Worm (Caenorhabditis elegans) whole organism, L3 larva: ENCODE data around the gene F09C6.14.

Experiments
- R02D3.7 ChIP-seq: fragments of 150-350 bp; optimal IDR thresholded peaks from 2 replicates; lab custom pipeline; 2014; ENCODE audit warnings: missing biosample characterization, missing genetic modification characterization
- ZK546.5 ChIP-seq: sonication (generic microtip); optimal IDR thresholded peaks from 2 replicates; lab custom pipeline; 2017; ENCODE audit warnings: missing biosample characterization, missing genetic modification characterization
- aly-2 ChIP-seq: fragments of 150-350 bp; optimal IDR thresholded peaks from 2 replicates; lab custom pipeline; 2014; ENCODE audit warnings: missing biosample characterization, missing genetic modification characterization
- ama-1 ChIP-seq: fragments of 150-350 bp; optimal IDR thresholded peaks from 2 replicates; lab custom pipeline; 2018
- ceh-16 ChIP-seq: sonication (generic microtip); optimal IDR thresholded peaks from 2 replicates; lab custom pipeline; 2017; ENCODE audit warnings: missing biosample characterization, missing genetic modification characterization
- ceh-28 ChIP-seq: fragments of 150-350 bp; optimal IDR thresholded peaks from 2 replicates; lab custom pipeline; 2014; ENCODE audit warnings: missing biosample characterization, missing genetic modification reagents, missing genetic modification characterization
- ceh-82 ChIP-seq: fragments of 150-350 bp; optimal IDR thresholded peaks from 2 replicates; lab custom pipeline; 2014; ENCODE audit warnings: missing biosample characterization, missing genetic modification characterization
- ceh-9 ChIP-seq: sonication (generic microtip); optimal IDR thresholded peaks from 2 replicates; lab custom pipeline; 2018; ENCODE audit warnings: missing biosample characterization, missing genetic modification characterization
- egl-27 ChIP-seq: sonication (generic microtip); optimal IDR thresholded peaks from 4 replicates; lab custom pipeline; 2017; ENCODE audit warnings: missing biosample characterization, missing genetic modification reagents, missing genetic modification characterization
- egl-5 ChIP-seq: fragments of 150-350 bp; optimal IDR thresholded peaks from 2 replicates; lab custom pipeline; 2017; ENCODE audit warnings: missing biosample characterization, missing genetic modification reagents, missing genetic modification characterization, inconsistent platforms
- elt-3 ChIP-seq, 3 experiments: fragments of 150-350 bp in 1 of 3; sonication (generic microtip) in 2 of 3; optimal IDR thresholded peaks; 2 replicates in 2 of 3; 4 replicates in 1 of 3; lab custom pipeline; 2014 to 2017; ENCODE audit warnings: missing biosample characterization in 3 of 3, missing genetic modification characterization in 3 of 3
- eor-1 ChIP-seq, 2 experiments: fragments of 150-350 bp; optimal IDR thresholded peaks; 2 replicates each; lab custom pipeline; 2014 to 2018; ENCODE audit warnings: missing biosample characterization in 2 of 2, missing genetic modification characterization in 2 of 2
- fkh-10 ChIP-seq: sonication (generic microtip); optimal IDR thresholded peaks from 2 replicates; lab custom pipeline; 2017; ENCODE audit warnings: missing biosample characterization, missing genetic modification reagents, missing genetic modification characterization
- fkh-2 ChIP-seq: fragments of 150-350 bp; optimal IDR thresholded peaks from 2 replicates; lab custom pipeline; 2014; ENCODE audit warnings: missing biosample characterization, missing genetic modification reagents, missing genetic modification characterization
- hmg-11 ChIP-seq: sonication (generic microtip); optimal IDR thresholded peaks from 2 replicates; lab custom pipeline; 2016; ENCODE audit warnings: missing genetic modification characterization, missing compliant biosample characterization
- jun-1 ChIP-seq: fragments of 150-350 bp; optimal IDR thresholded peaks from 2 replicates; lab custom pipeline; 2014; ENCODE audit warnings: missing biosample characterization, missing genetic modification reagents, missing genetic modification characterization
- lin-15B ChIP-seq: fragments of 150-350 bp; optimal IDR thresholded peaks from 2 replicates; lab custom pipeline; 2014; ENCODE audit warnings: missing biosample characterization, missing genetic modification characterization
- lsy-12 ChIP-seq: sonication (generic microtip); optimal IDR thresholded peaks from 2 replicates; lab custom pipeline; 2016; ENCODE audit warnings: mild to moderate bottlenecking, missing genetic modification characterization, missing compliant biosample characterization
- mdl-1 ChIP-seq: fragments of 150-350 bp; optimal IDR thresholded peaks from 2 replicates; lab custom pipeline; 2014; ENCODE audit warnings: missing biosample characterization, missing genetic modification characterization
- mml-1 ChIP-seq: fragments of 150-350 bp; sonication (generic microtip); optimal IDR thresholded peaks from 3 replicates; lab custom pipeline; 2014; ENCODE audit warnings: missing biosample characterization, missing genetic modification characterization
- nhr-11 ChIP-seq: fragments of 150-350 bp; optimal IDR thresholded peaks from 2 replicates; lab custom pipeline; 2014; ENCODE audit warnings: missing biosample characterization, missing genetic modification characterization
- nhr-237 ChIP-seq: fragments of 150-350 bp; optimal IDR thresholded peaks from 2 replicates; lab custom pipeline; 2014; ENCODE audit warnings: missing biosample characterization, missing genetic modification characterization
- nhr-43 ChIP-seq: sonication (generic microtip); optimal IDR thresholded peaks from 2 replicates; lab custom pipeline; 2016; ENCODE audit warnings: mild to moderate bottlenecking, missing genetic modification characterization, missing compliant biosample characterization; ENCODE audit not compliant: poor library complexity, severe bottlenecking
- nhr-67 ChIP-seq: fragments of 150-350 bp; optimal IDR thresholded peaks from 2 replicates; lab custom pipeline; 2014; ENCODE audit warnings: missing biosample characterization, missing genetic modification characterization
- nhr-76 ChIP-seq: fragments of 150-350 bp; sonication (generic microtip); optimal IDR thresholded peaks from 5 replicates; lab custom pipeline; 2014; ENCODE audit warnings: missing biosample characterization, missing genetic modification characterization
- pha-4 ChIP-seq: fragments of 150-350 bp; optimal IDR thresholded peaks from 2 replicates; lab custom pipeline; 2014; ENCODE audit warnings: missing biosample characterization, missing genetic modification reagents, missing genetic modification characterization
- sea-2 ChIP-seq: fragments of 150-350 bp; sonication (generic microtip); optimal IDR thresholded peaks from 4 replicates; lab custom pipeline; 2014; ENCODE audit warnings: missing biosample characterization, missing genetic modification reagents, missing genetic modification characterization
- skn-1 ChIP-seq: fragments of 150-350 bp; optimal IDR thresholded peaks from 2 replicates; lab custom pipeline; 2014; ENCODE audit warnings: missing biosample characterization, missing genetic modification characterization
- snpc-4 ChIP-seq: fragments of 150-350 bp; optimal IDR thresholded peaks from 2 replicates; lab custom pipeline; 2014; ENCODE audit warnings: missing biosample characterization, missing genetic modification characterization
- tbx-2 ChIP-seq: sonication (generic microtip); optimal IDR thresholded peaks from 2 replicates; lab custom pipeline; 2016; ENCODE audit warnings: mild to moderate bottlenecking, missing genetic modification characterization, missing compliant biosample characterization
- unc-39 ChIP-seq: sonication (generic microtip); optimal IDR thresholded peaks from 4 replicates; lab custom pipeline; 2017; ENCODE audit warnings: missing biosample characterization, missing genetic modification characterization
- unc-62 ChIP-seq: fragments of 150-350 bp; sonication (generic microtip); optimal IDR thresholded peaks from 4 replicates; lab custom pipeline; 2014; ENCODE audit warnings: missing biosample characterization, missing genetic modification reagents, missing genetic modification characterization
- ztf-11 ChIP-seq: fragments of 150-350 bp; optimal IDR thresholded peaks from 2 replicates; lab custom pipeline; 2014; ENCODE audit warnings: missing biosample characterization, missing genetic modification characterization
- ztf-4 ChIP-seq: fragments of 150-350 bp; optimal IDR thresholded peaks from 2 replicates; lab custom pipeline; 2014; ENCODE audit warnings: missing biosample characterization, missing genetic modification characterization

Gene F09C6.14

DNA sequence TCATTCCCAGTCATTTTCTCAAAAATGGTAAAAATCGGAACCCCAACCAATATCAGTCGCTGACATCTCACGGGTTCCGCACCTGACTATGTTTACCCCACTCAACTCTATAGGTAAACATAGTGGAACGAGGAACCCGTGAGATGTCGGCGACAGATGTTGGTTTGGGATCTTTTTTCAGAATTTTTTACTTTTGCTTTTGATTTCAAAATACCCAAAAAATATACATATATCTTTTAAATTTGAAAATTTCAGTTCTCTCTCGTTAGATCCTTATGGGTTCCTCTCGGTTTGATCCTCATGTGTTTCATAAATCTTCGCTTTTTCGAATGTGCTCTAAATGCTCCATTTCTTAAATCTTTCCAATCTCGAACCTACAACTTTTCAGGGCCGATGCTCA, 7.1 kb upstream of the F09C6.14 start, which contains the start of gene srw-23:
Gene srw-23 (plus strand): TSS at position 301 of the 400 bp plus-strand sequence.
- TF ChIP-seq ztf-11 (tag; lab: Kevin White, UChicago), result no peak
- no peak for TF ChIP-seq ceh-82 (tag; lab: Kevin White, UChicago)
- TF ChIP-seq tbx-2, result no peak
- TF ChIP-seq nhr-76 (tag; lab: Kevin White, UChicago), result no peak
- TF ChIP-seq unc-62 (GFP tag; lab: Kevin White, UChicago), result no peak
- no peak for TF ChIP-seq nhr-43 (tag; lab: Kevin White, UChicago)
- TF ChIP-seq, all 47 proteins: peak for 0

DNA sequence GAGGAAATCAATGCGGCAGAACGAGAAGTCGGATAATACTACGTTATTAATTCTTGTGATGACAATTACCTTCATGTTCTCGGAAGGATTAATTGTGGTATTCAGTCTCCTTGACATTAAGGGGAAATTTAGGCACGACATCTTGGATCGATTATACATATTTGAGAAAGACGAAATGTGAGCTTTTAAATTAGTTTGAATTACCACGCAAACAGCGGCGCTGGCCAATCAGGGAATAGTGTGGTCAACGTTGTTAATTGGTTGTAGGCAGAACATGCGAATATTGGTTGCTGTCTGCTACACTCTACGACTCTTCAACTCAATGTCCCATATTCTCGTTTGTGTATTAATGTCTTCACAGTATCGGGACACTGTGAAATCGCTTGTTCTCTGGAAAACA, 5.8 kb upstream of the F09C6.14 start, which contains the start of gene F49A5.10:
Gene F49A5.10 (plus strand): TSS at position 301 of the 400 bp plus-strand sequence.
- TF ChIP-seq egl-5 (tag; lab: Kevin White, UChicago) (no peak), ceh-9 (no peak), skn-1 (tag; lab: Kevin White, UChicago) (no peak), R02D3.7 (tag; lab: Kevin White, UChicago) (no peak), tbx-2 (no peak), elt-3 (tag; optimal IDR thresholded peaks at IDR 0.05; lab: Kevin White, UChicago) (no peak), ztf-4 (tag; lab: Kevin White, UChicago) (no peak)
- TF ChIP-seq, all 47 proteins: peak for 0

DNA sequence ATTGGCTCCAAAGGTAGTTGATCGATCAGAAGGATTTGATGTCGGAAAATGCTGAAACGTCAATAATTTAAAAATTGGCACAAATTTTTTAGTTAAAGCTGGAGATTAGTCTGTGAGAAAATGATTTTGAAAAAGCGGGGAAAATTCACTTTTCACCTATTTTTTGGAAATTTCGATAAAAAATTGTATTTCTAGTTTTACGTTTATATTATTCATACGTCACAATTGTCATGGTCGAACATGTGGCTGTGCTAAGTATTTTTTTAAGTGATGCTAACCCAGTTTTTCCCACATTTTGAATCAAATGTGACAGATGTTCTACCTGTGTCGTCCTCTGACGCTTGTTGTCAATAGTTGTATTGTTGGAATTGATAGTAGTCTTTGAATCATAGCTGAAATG, 1.2 kb upstream of the F09C6.14 start:
- no peak for TF ChIP-seq mdl-1
- TF ChIP-seq ztf-4 (tag; lab: Kevin White, UChicago), result no peak
- TF ChIP-seq ceh-16, result no peak
- TF ChIP-seq snpc-4 (tag; lab: Kevin White, UChicago), result no peak
- no peak for TF ChIP-seq R02D3.7 (tag; lab: Kevin White, UChicago)
- no peak for TF ChIP-seq nhr-43 (tag; lab: Kevin White, UChicago)
- no peak for TF ChIP-seq eor-1 (tag; optimal IDR thresholded peaks at IDR 0.05; lab: Kevin White, UChicago)
- TF ChIP-seq nhr-237 (tag; lab: Kevin White, UChicago), result no peak
- no peak for TF ChIP-seq ceh-28 (tag; lab: Kevin White, UChicago)
- no peak for TF ChIP-seq ama-1 (lab: Kevin White, UChicago)
- TF ChIP-seq egl-27 (tag; lab: Kevin White, UChicago), result no peak
- no peak for TF ChIP-seq nhr-11 (tag; lab: Kevin White, UChicago)
- TF ChIP-seq nhr-67 (tag; lab: Kevin White, UChicago), result no peak
- TF ChIP-seq fkh-10, result no peak
- no peak for TF ChIP-seq ZK546.5 (tag; lab: Kevin White, UChicago)

DNA sequence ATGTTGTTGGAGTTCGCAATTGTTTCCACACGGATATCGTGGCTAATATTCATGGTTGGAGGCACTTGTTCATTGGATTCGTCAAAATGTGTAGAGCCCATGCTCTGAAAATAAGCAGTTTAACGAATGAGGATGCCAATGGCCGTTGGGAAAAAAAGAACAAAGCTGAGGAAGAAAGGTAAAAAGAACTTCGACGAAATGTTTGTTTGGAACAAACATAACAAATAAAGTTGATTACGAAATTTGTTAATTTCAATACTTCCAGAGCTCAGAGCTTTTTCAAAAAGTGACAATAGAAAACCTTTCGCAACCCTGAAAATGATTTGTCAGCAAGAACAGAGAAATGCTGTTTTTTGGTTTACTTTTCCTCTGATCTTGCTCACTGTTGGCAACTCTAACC, 725 bp upstream of the F09C6.14 start, which contains the start of gene F09C6.3:
Gene F09C6.3 (minus strand): TSS at position 101 of the 400 bp plus-strand sequence.
- TF ChIP-seq eor-1 (tag; optimal IDR thresholded peaks at IDR 0.05; lab: Kevin White, UChicago) (no peak), mml-1 (tag; lab: Kevin White, UChicago) (no peak), pha-4 (tag; lab: Kevin White, UChicago) (no peak), fkh-2 (tag; lab: Kevin White, UChicago) (no peak), unc-39 (no peak), sea-2 (GFP tag; lab: Kevin White, UChicago) (no peak), lsy-12 (tag; lab: Kevin White, UChicago) (no peak), ama-1 (lab: Kevin White, UChicago) (no peak), hmg-11 (tag; lab: Kevin White, UChicago) (no peak), tbx-2 (no peak), snpc-4 (tag; lab: Kevin White, UChicago) (no peak), jun-1 (no peak), ceh-82 (tag; lab: Kevin White, UChicago) (no peak), aly-2 (tag; lab: Kevin White, UChicago) (no peak), lin-15B (tag; lab: Kevin White, UChicago) (no peak)

DNA sequence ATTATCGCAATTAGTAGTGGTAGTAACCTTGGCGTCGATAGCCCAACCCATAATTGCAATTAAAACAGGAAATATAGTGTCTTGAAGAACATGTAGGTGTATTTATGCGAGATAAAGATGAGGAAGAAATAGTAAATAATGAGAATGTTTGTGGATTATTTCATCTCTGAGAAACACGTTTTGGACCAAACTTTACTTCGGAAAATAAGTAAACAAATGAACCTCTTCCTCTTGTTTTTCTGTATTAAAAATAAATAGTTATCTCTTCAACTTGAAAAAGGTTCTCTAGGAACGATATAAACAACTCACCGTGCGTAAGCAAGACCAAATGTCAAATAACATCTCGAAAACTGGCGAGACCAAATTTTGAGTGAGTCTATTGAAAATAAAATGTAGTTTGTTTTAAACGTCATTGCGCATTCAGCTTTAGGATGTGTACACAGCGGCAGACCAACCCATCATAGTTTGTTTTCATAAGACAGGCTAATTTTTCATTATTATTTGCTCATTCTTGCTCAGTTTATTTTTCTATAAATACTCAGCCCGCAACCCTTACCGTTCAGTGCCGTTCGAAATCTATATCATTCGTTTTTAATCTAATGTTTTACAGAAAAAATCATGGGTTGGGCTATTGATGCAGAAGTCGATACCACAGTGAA, 1.6 kb downstream of the F09C6.14 start, which contains the start of the genes F09C6.11 and F09C6.12:
Gene F09C6.11 (minus strand): TSS at position 51 of the 659 bp plus-strand sequence.
Gene F09C6.12 (plus strand): TSS at position 609 of the 659 bp plus-strand sequence.
- TF ChIP-seq eor-1 (tag; optimal IDR thresholded peaks at IDR 0.05; lab: Kevin White, UChicago) (no peak), pha-4 (tag; lab: Kevin White, UChicago) (peak; percentile 95)
